Worm (Caenorhabditis elegans) whole organism, L4 larva: Measurements from ENCODE around the gene rpn-6.2.

Experiments
- D1046.2 ChIP-seq: fragments of 200-800 bp; sonication (Bioruptor generic); IDR thresholded peaks from 2 replicates; pipeline ENCODE4 v1.3.6; 2022; ENCODE audit warnings: missing genetic modification characterization, missing compliant biosample characterization
- R02D3.7 ChIP-seq: fragments of 150-350 bp; sonication (generic microtip); optimal IDR thresholded peaks from 3 replicates; lab custom pipeline; 2014; ENCODE audit warnings: missing biosample characterization, missing genetic modification characterization
- T26A8.4 ChIP-seq: fragments of 200-800 bp; sonication (Bioruptor generic); IDR thresholded peaks from 2 replicates; pipeline ENCODE4 v1.3.6; 2022; ENCODE audit warnings: missing genetic modification characterization, missing compliant biosample characterization
- Y48G9A.11 ChIP-seq: fragments of 200-800 bp; sonication (Bioruptor generic); IDR thresholded peaks from 2 replicates; pipeline ENCODE4 v1.3.6; 2022; ENCODE audit warnings: missing genetic modification reagents, missing genetic modification characterization, missing compliant biosample characterization
- Y5F2A.4 ChIP-seq: fragments of 200-800 bp; sonication (Bioruptor generic); optimal IDR thresholded peaks from 2 replicates; lab custom pipeline; 2018; ENCODE audit warnings: mild to moderate bottlenecking, missing genetic modification characterization, missing compliant biosample characterization
- ZK337.2 ChIP-seq: fragments of 200-800 bp; sonication (Bioruptor generic); IDR thresholded peaks from 2 replicates; pipeline ENCODE4 v1.3.6; 2022; ENCODE audit warnings: missing genetic modification reagents, missing genetic modification characterization, missing compliant biosample characterization
- aha-1 ChIP-seq: fragments of 150-350 bp; peaks from one replicate; lab custom pipeline; 2014; ENCODE audit warnings: missing biosample characterization, missing genetic modification characterization
- aly-2 ChIP-seq: sonication (generic microtip); optimal IDR thresholded peaks from 2 replicates; lab custom pipeline; 2018; ENCODE audit warnings: missing biosample characterization, missing genetic modification characterization
- ama-1 ChIP-seq: fragments of 150-350 bp; optimal IDR thresholded peaks from 2 replicates; lab custom pipeline; 2014; ENCODE audit warnings: inconsistent platforms, mixed read lengths
- ces-1 ChIP-seq: fragments of 150-350 bp; sonication (generic microtip); optimal IDR thresholded peaks from 4 replicates; lab custom pipeline; 2014; ENCODE audit warnings: missing biosample characterization, missing genetic modification reagents, missing genetic modification characterization
- cey-2 ChIP-seq: sonication (generic microtip); optimal IDR thresholded peaks from 3 replicates; lab custom pipeline; 2017; ENCODE audit warnings: missing genetic modification characterization, mild to moderate bottlenecking, missing compliant biosample characterization, antibody characterized with exemption, borderline replicate concordance; ENCODE audit not compliant: insufficient read depth
- daf-16 ChIP-seq, 3 experiments: sonication (generic microtip); optimal IDR thresholded peaks; 2 replicates each; lab custom pipeline; 2016 to 2017; ENCODE audit warnings: missing genetic modification characterization in 3 of 3, missing genetic modification reagents in 3 of 3, mild to moderate bottlenecking in 2 of 3, missing compliant biosample characterization in 2 of 3, missing biosample characterization in 1 of 3, moderate library complexity in 1 of 3
- daf-19 ChIP-seq: fragments of 200-800 bp; sonication (Bioruptor generic); conservative IDR thresholded peaks from 2 replicates; pipeline ENCODE4 v1.3.6; 2022; ENCODE audit warnings: missing genetic modification characterization, missing compliant biosample characterization
- dmd-9 ChIP-seq: fragments of 200-800 bp; sonication (Bioruptor generic); IDR thresholded peaks from 2 replicates; pipeline ENCODE4 v1.3.6; 2022; ENCODE audit warnings: missing genetic modification reagents, missing genetic modification characterization, missing compliant biosample characterization
- dpl-1 ChIP-seq: fragments of 150-350 bp; optimal IDR thresholded peaks from 2 replicates; lab custom pipeline; 2014; ENCODE audit warnings: missing biosample characterization, missing genetic modification reagents, missing genetic modification characterization
- duxl-1 ChIP-seq: sonication (generic microtip); optimal IDR thresholded peaks from 2 replicates; lab custom pipeline; 2016; ENCODE audit warnings: mild to moderate bottlenecking, missing genetic modification characterization, moderate library complexity, missing compliant biosample characterization; ENCODE audit not compliant: poor library complexity
- dve-1 ChIP-seq: sonication (generic microtip); optimal IDR thresholded peaks from 2 replicates; lab custom pipeline; 2017; ENCODE audit warnings: antibody characterized with exemption, mild to moderate bottlenecking, missing genetic modification characterization, missing compliant biosample characterization; ENCODE audit not compliant: insufficient read depth
- fos-1 ChIP-seq: fragments of 150-350 bp; optimal IDR thresholded peaks from 2 replicates; lab custom pipeline; 2014; ENCODE audit warnings: missing biosample characterization, missing genetic modification characterization
- gei-8 ChIP-seq: fragments of 200-800 bp; sonication (Bioruptor generic); optimal IDR thresholded peaks from 2 replicates; lab custom pipeline; 2018; ENCODE audit warnings: mild to moderate bottlenecking, missing genetic modification characterization, missing compliant biosample characterization
- hlh-11 ChIP-seq: fragments of 200-800 bp; sonication (Bioruptor generic); optimal IDR thresholded peaks from 2 replicates; lab custom pipeline; 2018; ENCODE audit warnings: mild to moderate bottlenecking, missing genetic modification characterization, missing compliant biosample characterization
- hlh-30 ChIP-seq: sonication (generic microtip); optimal IDR thresholded peaks from 2 replicates; lab custom pipeline; 2017; ENCODE audit warnings: antibody characterized with exemption, mild to moderate bottlenecking, missing genetic modification characterization, missing compliant biosample characterization; ENCODE audit not compliant: insufficient read depth
- jun-1 ChIP-seq: fragments of 150-350 bp; optimal IDR thresholded peaks from 2 replicates; lab custom pipeline; 2014; ENCODE audit warnings: missing biosample characterization, missing genetic modification reagents, missing genetic modification characterization
- lin-38 ChIP-seq: fragments of 200-800 bp; sonication (Bioruptor generic); IDR thresholded peaks from 2 replicates; pipeline ENCODE4 v1.3.6; 2022; ENCODE audit warnings: missing genetic modification reagents, missing genetic modification characterization, missing compliant biosample characterization
- lin-39 ChIP-seq: fragments of 150-350 bp; optimal IDR thresholded peaks from 2 replicates; lab custom pipeline; 2014; ENCODE audit warnings: missing biosample characterization, missing genetic modification reagents, missing genetic modification characterization
- lir-3 ChIP-seq: sonication (generic microtip); optimal IDR thresholded peaks from 2 replicates; lab custom pipeline; 2016; ENCODE audit warnings: mild to moderate bottlenecking, missing genetic modification characterization, missing compliant biosample characterization
- madf-5 ChIP-seq, 2 experiments: fragments of 200-800 bp; sonication (Bioruptor generic); IDR thresholded peaks; 2 replicates each; pipeline ENCODE4 v1.3.6; 2022; ENCODE audit warnings: missing compliant biosample characterization in 2 of 2, missing genetic modification characterization in 2 of 2
- madf-9 ChIP-seq: fragments of 200-800 bp; sonication (Bioruptor generic); conservative IDR thresholded peaks from 2 replicates; pipeline ENCODE4 v1.3.6; 2022; ENCODE audit warnings: missing genetic modification reagents, missing genetic modification characterization, missing compliant biosample characterization
- mdl-1 ChIP-seq, 2 experiments: fragments of 150-350 bp in 1 of 2; sonication (generic microtip) in 1 of 2; optimal IDR thresholded peaks; 2 replicates each; lab custom pipeline; 2014 to 2017; ENCODE audit warnings: missing biosample characterization in 2 of 2, missing genetic modification characterization in 2 of 2
- mes-2 ChIP-seq: sonication (generic microtip); optimal IDR thresholded peaks from 2 replicates; lab custom pipeline; 2016; ENCODE audit warnings: missing genotype, mild to moderate bottlenecking, missing genetic modification characterization, missing compliant biosample characterization; ENCODE audit not compliant: poor library complexity, severe bottlenecking
- mxl-3 ChIP-seq: fragments of 200-800 bp; sonication (Bioruptor generic); optimal IDR thresholded peaks from 2 replicates; lab custom pipeline; 2018; ENCODE audit warnings: mild to moderate bottlenecking, missing genetic modification characterization, missing compliant biosample characterization
- nhr-11 ChIP-seq: fragments of 150-350 bp; optimal IDR thresholded peaks from 2 replicates; lab custom pipeline; 2014; ENCODE audit warnings: missing biosample characterization, missing genetic modification characterization
- nhr-111 ChIP-seq: fragments of 200-800 bp; sonication (Bioruptor generic); optimal IDR thresholded peaks from 2 replicates; lab custom pipeline; 2018; ENCODE audit warnings: mild to moderate bottlenecking, missing genetic modification characterization, missing compliant biosample characterization
- nhr-28 ChIP-seq: fragments of 150-350 bp; optimal IDR thresholded peaks from 2 replicates; lab custom pipeline; 2014; ENCODE audit warnings: missing biosample characterization, missing genetic modification characterization
- nhr-42 ChIP-seq: fragments of 200-800 bp; sonication (Bioruptor generic); IDR thresholded peaks from 2 replicates; pipeline ENCODE4 v1.3.6; 2022; ENCODE audit warnings: missing genetic modification characterization, missing compliant biosample characterization
- nhr-48 ChIP-seq: sonication (generic microtip); optimal IDR thresholded peaks from 2 replicates; lab custom pipeline; 2016; ENCODE audit warnings: mild to moderate bottlenecking, missing genetic modification characterization, missing compliant biosample characterization
- pha-4 ChIP-seq, 2 experiments: fragments of 150-350 bp in 1 of 2; fragments of 200-800 bp in 1 of 2; sonication (Bioruptor generic) in 1 of 2; IDR thresholded peaks in 1 of 2; optimal IDR thresholded peaks in 1 of 2; 2 replicates each; pipeline versions ENCODE4 v1.3.6 to Lab custom; 2014 to 2022; ENCODE audit warnings: missing genetic modification characterization in 2 of 2, missing genetic modification reagents in 2 of 2, missing biosample characterization in 1 of 2, missing compliant biosample characterization in 1 of 2
- php-3 ChIP-seq: fragments of 200-800 bp; sonication (Bioruptor generic); IDR thresholded peaks from 2 replicates; pipeline ENCODE4 v1.3.6; 2022; ENCODE audit warnings: missing genetic modification reagents, missing genetic modification characterization, missing compliant biosample characterization
- rbr-2 ChIP-seq: sonication (generic microtip); optimal IDR thresholded peaks from 2 replicates; lab custom pipeline; 2016; ENCODE audit warnings: missing genotype, missing genetic modification characterization, missing compliant biosample characterization
- sdz-12 ChIP-seq: fragments of 200-800 bp; sonication (Bioruptor generic); optimal IDR thresholded peaks from 2 replicates; lab custom pipeline; 2018; ENCODE audit warnings: mild to moderate bottlenecking, missing genetic modification characterization, missing compliant biosample characterization
- set-16 ChIP-seq: fragments of 200-800 bp; sonication (Bioruptor generic); IDR thresholded peaks from 2 replicates; pipeline ENCODE4 v1.3.6; 2022; ENCODE audit warnings: missing genetic modification reagents, missing genetic modification characterization, missing compliant biosample characterization
- skn-1 ChIP-seq: fragments of 150-350 bp; optimal IDR thresholded peaks from 2 replicates; lab custom pipeline; 2014; ENCODE audit warnings: missing biosample characterization, missing genetic modification characterization
- snpc-4 ChIP-seq: fragments of 150-350 bp; optimal IDR thresholded peaks from 2 replicates; lab custom pipeline; 2014; ENCODE audit warnings: missing biosample characterization, missing genetic modification characterization
- spr-1 ChIP-seq: sonication (generic microtip); optimal IDR thresholded peaks from 2 replicates; lab custom pipeline; 2016; ENCODE audit warnings: mild to moderate bottlenecking, missing genetic modification characterization, missing compliant biosample characterization
- spr-3 ChIP-seq: fragments of 200-800 bp; sonication (Bioruptor generic); optimal IDR thresholded peaks from 2 replicates; lab custom pipeline; 2018; ENCODE audit warnings: mild to moderate bottlenecking, missing genetic modification characterization, missing compliant biosample characterization
- unc-39 ChIP-seq: sonication (generic microtip); optimal IDR thresholded peaks from 2 replicates; lab custom pipeline; 2017; ENCODE audit warnings: missing biosample characterization, missing genetic modification characterization
- vab-7 ChIP-seq: fragments of 200-800 bp; sonication (Bioruptor generic); IDR thresholded peaks from 2 replicates; pipeline ENCODE4 v1.3.6; 2022; ENCODE audit warnings: missing genetic modification reagents, missing genetic modification characterization, missing compliant biosample characterization
- zfp-2 ChIP-seq: sonication (generic microtip); optimal IDR thresholded peaks from 2 replicates; lab custom pipeline; 2016; ENCODE audit warnings: mild to moderate bottlenecking, missing genetic modification characterization, missing compliant biosample characterization
- ztf-11 ChIP-seq: fragments of 150-350 bp; optimal IDR thresholded peaks from 2 replicates; lab custom pipeline; 2014; ENCODE audit warnings: missing biosample characterization, missing genetic modification characterization
- ztf-7 ChIP-seq: fragments of 150-350 bp; optimal IDR thresholded peaks from 2 replicates; lab custom pipeline; 2014; ENCODE audit warnings: missing biosample characterization, missing genetic modification characterization

Gene rpn-6.2

DNA sequence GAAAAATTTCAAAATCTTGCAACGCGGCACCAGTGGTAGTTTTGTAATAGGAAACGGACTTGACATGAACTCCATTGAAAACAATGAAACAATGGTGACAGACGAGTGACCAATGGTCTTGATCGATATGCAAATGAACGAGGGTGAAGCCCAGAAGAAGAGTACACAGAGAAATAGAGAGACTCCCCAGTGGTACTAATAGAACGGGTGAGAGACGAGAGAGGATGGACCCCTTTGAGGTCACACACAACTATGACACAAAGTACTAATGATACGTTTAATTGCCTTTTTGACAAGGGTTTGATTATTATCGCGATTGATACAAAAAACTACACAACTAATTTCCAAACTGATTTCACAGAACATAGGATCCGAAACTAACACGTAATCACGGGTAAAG, 8.2 kb upstream of the rpn-6.2 start, which contains the start of gene F59B2.8:
Gene F59B2.8, minus strand, starts transcription at position 151 of the 400 bp plus-strand sequence.
- TF ChIP-seq spr-3, result no peak
- peak; percentile 29 for TF ChIP-seq mes-2 (tag; lab: Kevin White, UChicago)
- peak; percentile 6 for TF ChIP-seq aha-1
- TF ChIP-seq nhr-48 (tag; lab: Kevin White, UChicago), result no peak
- no peak for TF ChIP-seq dpl-1 (GFP tag; lab: Kevin White, UChicago)

DNA sequence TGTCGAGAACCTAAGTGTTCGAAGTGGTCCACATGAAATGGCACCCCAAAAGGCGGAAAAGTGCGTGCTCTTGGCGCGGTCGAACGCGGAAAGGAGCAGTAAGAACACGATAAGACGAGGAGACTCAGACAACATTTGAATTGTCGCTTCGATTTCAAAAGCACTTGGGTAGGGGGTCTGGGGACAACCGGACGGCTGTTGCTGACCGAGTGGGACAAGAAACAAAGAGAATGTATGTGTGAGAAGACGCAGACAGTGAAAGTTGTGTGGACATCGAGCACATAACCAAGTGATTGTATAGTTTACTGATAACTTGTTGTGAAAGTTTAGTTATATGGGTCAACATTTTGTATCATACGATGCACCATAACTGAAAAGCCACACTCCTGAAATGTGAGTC, 5.4 kb upstream of the rpn-6.2 start:
- peak; percentile 4 for TF ChIP-seq rbr-2
- TF ChIP-seq hlh-11 (tag; lab: Kevin White, UChicago), result peak; percentile 83
- no peak for TF ChIP-seq nhr-111
- TF ChIP-seq lir-3 (tag; lab: Kevin White, UChicago), result no peak
- no peak for TF ChIP-seq R02D3.7 (tag; lab: Kevin White, UChicago)
- no peak for TF ChIP-seq spr-1 (tag; lab: Kevin White, UChicago)
- TF ChIP-seq jun-1 (tag; lab: Kevin White, UChicago), result no peak
- no peak for TF ChIP-seq Y5F2A.4 (GFP tag; lab: Kevin White, UChicago)
- TF ChIP-seq T26A8.4 (GFP tag; lab: Robert Waterston, UW), result no peak
- no peak for TF ChIP-seq ces-1 (GFP tag; lab: Kevin White, UChicago)
- TF ChIP-seq duxl-1 (tag; lab: Kevin White, UChicago), result no peak
- no peak for TF ChIP-seq dmd-9 (GFP tag; lab: Robert Waterston, UW)
- no peak for TF ChIP-seq gei-8 (GFP tag; lab: Kevin White, UChicago)
- TF ChIP-seq unc-39 (tag; lab: Kevin White, UChicago), result no peak
- no peak for TF ChIP-seq daf-16 (GFP tag; optimal IDR thresholded peaks at IDR 0.05; lab: Kevin White, UChicago)
- peak; percentile 79 for TF ChIP-seq daf-16 (tag; optimal IDR thresholded peaks at IDR 0.05; lab: Kevin White, UChicago)
- peak; percentile 60 for TF ChIP-seq nhr-28 (tag; lab: Kevin White, UChicago)
- TF ChIP-seq Y48G9A.11 (GFP tag; lab: Robert Waterston, UW), result no peak
- peak; percentile 71 for TF ChIP-seq aha-1
- TF ChIP-seq ztf-7 (tag; lab: Kevin White, UChicago), result no peak
- peak; percentile 63; the same call in 1 of the 2 replicates for TF ChIP-seq madf-9 (GFP tag; lab: Robert Waterston, UW)
- no peak for TF ChIP-seq ama-1 (lab: Kevin White, UChicago)
- no peak for TF ChIP-seq lin-38 (GFP tag; lab: Robert Waterston, UW)
- TF ChIP-seq skn-1, result no peak
- no peak for TF ChIP-seq nhr-11 (tag; lab: Kevin White, UChicago)
- no peak for TF ChIP-seq fos-1
- no peak for TF ChIP-seq lin-39 (tag; lab: Kevin White, UChicago)
- no peak for TF ChIP-seq php-3 (GFP tag; lab: Robert Waterston, UW)
- TF ChIP-seq zfp-2 (tag; lab: Kevin White, UChicago), result no peak
- TF ChIP-seq daf-19 (GFP tag; lab: Robert Waterston, UW), result no peak
- TF ChIP-seq cey-2 (tag; lab: Kevin White, UChicago), result no peak
- TF ChIP-seq madf-5 (GFP tag; IDR thresholded peaks at IDR 0.05; lab: Robert Waterston, UW), result no peak
- no peak for TF ChIP-seq aly-2 (tag; lab: Kevin White, UChicago)
- peak; percentile 48 for TF ChIP-seq dve-1
- TF ChIP-seq hlh-30 (tag; lab: Kevin White, UChicago), result peak; percentile 39
- no peak for TF ChIP-seq nhr-42 (GFP tag; lab: Robert Waterston, UW)
- no peak for TF ChIP-seq D1046.2 (GFP tag; lab: Robert Waterston, UW)
- peak in 1 of 2 experiments; percentile 12 for TF ChIP-seq mdl-1 (tag; optimal IDR thresholded peaks at IDR 0.05; lab: Kevin White, UChicago)
- no peak for TF ChIP-seq ZK337.2
- no peak for TF ChIP-seq ztf-11 (tag; lab: Kevin White, UChicago)
- no peak for TF ChIP-seq set-16 (GFP tag; lab: Robert Waterston, UW)
- peak; percentile 27 for TF ChIP-seq mxl-3 (GFP tag; lab: Kevin White, UChicago)
- TF ChIP-seq nhr-48 (tag; lab: Kevin White, UChicago), result no peak
- TF ChIP-seq vab-7 (GFP tag; lab: Robert Waterston, UW), result no peak
- TF ChIP-seq sdz-12, result no peak
- no peak for TF ChIP-seq snpc-4 (tag; lab: Kevin White, UChicago)
- no peak for TF ChIP-seq pha-4 (GFP tag; IDR thresholded peaks at IDR 0.05; lab: Robert Waterston, UW)
- peak; percentile 6 for TF ChIP-seq pha-4 (tag; optimal IDR thresholded peaks at IDR 0.05; lab: Kevin White, UChicago)
